Fruit fly (Drosophila melanogaster) whole organism, embryonic: ENCODE results near the gene CG14017.

Experiments
- B-H1 ChIP-seq: fragments of 200-800 bp; sonication (Bioruptor generic); IDR thresholded peaks from 3 replicates; pipeline ENCODE4 v1.3.6; 2022; ENCODE audit warnings: missing biosample characterization, missing genetic modification characterization
- CG11456 ChIP-seq: fragments of 200-800 bp; sonication (Bioruptor generic); IDR thresholded peaks from 3 replicates; pipeline ENCODE4 v1.3.6; 2022; ENCODE audit warnings: missing biosample characterization, missing genetic modification characterization
- CG11723 ChIP-seq: fragments of 200-800 bp; sonication (Bioruptor generic); optimal IDR thresholded peaks from 2 replicates; lab custom pipeline; 2017; ENCODE audit warnings: missing biosample characterization, mild to moderate bottlenecking, missing genetic modification characterization
- CG4282 ChIP-seq: fragments of 200-800 bp; sonication (Bioruptor generic); optimal IDR thresholded peaks from 2 replicates; lab custom pipeline; 2016; ENCODE audit warnings: missing biosample characterization, missing genetic modification characterization
- CG9876 ChIP-seq: fragments of 200-800 bp; sonication (Bioruptor generic); optimal IDR thresholded peaks from 2 replicates; lab custom pipeline; 2016; ENCODE audit warnings: missing biosample characterization, missing genetic modification characterization
- Dref ChIP-seq: fragments of 200-800 bp; sonication (Bioruptor generic); IDR thresholded peaks from 2 replicates; pipeline ENCODE4 v1.3.6; 2022; ENCODE audit warnings: missing biosample characterization, missing genetic modification characterization
- Ets65A ChIP-seq: fragments of 200-800 bp; sonication (Bioruptor generic); peaks from one replicate; lab custom pipeline; 2016; ENCODE audit warnings: missing biosample characterization, missing genetic modification characterization
- Hr51 ChIP-seq, 2 experiments: fragments of 200-800 bp; sonication (Bioruptor generic); optimal IDR thresholded peaks; 2 replicates in 1 of 2; 3 replicates in 1 of 2; lab custom pipeline; 2016 to 2018; ENCODE audit warnings: missing biosample characterization in 2 of 2, missing genetic modification characterization in 2 of 2, mild to moderate bottlenecking in 1 of 2, moderate library complexity in 1 of 2
- Nf-YC ChIP-seq: fragments of 200-800 bp; optimal IDR thresholded peaks from 3 replicates; lab custom pipeline; 2019; ENCODE audit warnings: missing biosample characterization, mild to moderate bottlenecking, missing genetic modification characterization, moderate library complexity
- PHDP ChIP-seq: fragments of 200-800 bp; sonication (Bioruptor generic); optimal IDR thresholded peaks from 3 replicates; lab custom pipeline; 2018; ENCODE audit warnings: missing biosample characterization, mild to moderate bottlenecking, missing genetic modification characterization, moderate library complexity
- Spps ChIP-seq: fragments of 200-800 bp; sonication (Bioruptor generic); optimal IDR thresholded peaks from 2 replicates; lab custom pipeline; 2018; ENCODE audit warnings: missing biosample characterization, mild to moderate bottlenecking, missing genetic modification characterization
- Xrp1 ChIP-seq: fragments of 200-800 bp; sonication (Bioruptor generic); IDR thresholded peaks from 2 replicates; pipeline ENCODE4 v1.3.6; 2022; ENCODE audit warnings: missing biosample characterization, missing genetic modification characterization
- br ChIP-seq: fragments of >200 bp; optimal IDR thresholded peaks from 2 replicates; lab custom pipeline; 2017
- kni ChIP-seq: fragments of 200-800 bp; sonication (Bioruptor generic); optimal IDR thresholded peaks from 3 replicates; lab custom pipeline; 2017; ENCODE audit warnings: mild to moderate bottlenecking, missing biosample characterization, missing genetic modification reagents, missing genetic modification characterization
- pnt ChIP-seq: fragments of 200-800 bp; sonication (Bioruptor generic); optimal IDR thresholded peaks from 3 replicates; lab custom pipeline; 2016; ENCODE audit warnings: missing biosample characterization, missing genetic modification characterization

Gene CG14017

dm6 chr2L:5588314-5588713, 34.6 kb downstream of the CG14017 start, which contains the start of gene CG7251:
Gene CG7251 (minus strand): TSS chr2L:5588414.
- TF ChIP-seq PHDP: no peak
- TF ChIP-seq pnt: no peak
- TF ChIP-seq br (lab: Kevin White, UChicago): no peak

- TF ChIP-seq Ets65A (GFP tag; lab: Kevin White, UChicago) (peak; percentile 53), Nf-YC (tag; lab: Kevin White, UChicago) (no peak), Dref (GFP tag; lab: Robert Waterston, UW) (0 out of 2 replicates have a peak, but pooled peaks have one; percentile 7)
Measured at dm6 chr2L:5593839-5594238, 40.1 kb downstream of the CG14017 start.

dm6 chr2L:5596533-5596932, 42.8 kb downstream of the CG14017 start, which contains the start of gene CG18266:
Gene CG18266 (plus strand): TSS chr2L:5596833.
- TF ChIP-seq CG11723 (GFP tag; lab: Kevin White, UChicago): no peak
- no peak for TF ChIP-seq Hr51 (GFP tag; optimal IDR thresholded peaks at IDR 0.05; lab: Kevin White, UChicago)
- TF ChIP-seq kni: no peak
- no peak for TF ChIP-seq CG9876 (GFP tag; lab: Kevin White, UChicago)
- TF ChIP-seq Xrp1 (GFP tag; lab: Robert Waterston, UW): no peak
- TF ChIP-seq CG11456 (GFP tag; lab: Robert Waterston, UW): no peak
- no peak for TF ChIP-seq B-H1 (GFP tag; lab: Robert Waterston, UW)
- TF ChIP-seq Spps: no peak
- no peak for TF ChIP-seq CG4282 (GFP tag; lab: Kevin White, UChicago)
